Worm (Caenorhabditis elegans): ENCODE results near the gene mtch-1.

Gene mtch-1

DNA sequence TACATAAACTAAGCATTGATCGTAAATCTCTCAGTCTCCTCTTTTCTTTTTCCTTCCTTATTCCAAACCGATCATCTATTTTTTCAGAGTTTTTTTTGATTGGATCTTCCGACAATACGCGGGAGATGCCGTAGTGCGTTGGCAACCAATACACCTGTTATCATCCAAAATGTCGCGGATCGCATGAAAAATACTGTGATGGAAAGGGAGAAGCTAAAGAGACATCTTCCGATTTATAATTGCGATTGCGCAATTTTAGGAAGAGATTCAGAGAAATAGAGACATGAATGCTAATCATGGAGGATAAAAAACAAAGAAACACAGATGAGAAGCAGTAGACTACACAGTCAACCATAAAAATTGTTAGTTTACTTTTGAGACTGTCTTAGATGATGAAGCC, 32.5 kb upstream of the mtch-1 start:
- TF ChIP-seq B0310.2 (tag; optimal IDR thresholded peaks at IDR 0.05) = no peak
- no peak for TF ChIP-seq hnd-1 (tag; optimal IDR thresholded peaks at IDR 0.05)
- TF ChIP-seq flt-1 (GFP tag; IDR thresholded peaks at IDR 0.05) = no peak
- TF ChIP-seq scrt-1 (GFP tag; IDR thresholded peaks at IDR 0.05) = no peak
- TF ChIP-seq sea-1 (GFP tag; conservative IDR thresholded peaks at IDR 0.05) = no peak

DNA sequence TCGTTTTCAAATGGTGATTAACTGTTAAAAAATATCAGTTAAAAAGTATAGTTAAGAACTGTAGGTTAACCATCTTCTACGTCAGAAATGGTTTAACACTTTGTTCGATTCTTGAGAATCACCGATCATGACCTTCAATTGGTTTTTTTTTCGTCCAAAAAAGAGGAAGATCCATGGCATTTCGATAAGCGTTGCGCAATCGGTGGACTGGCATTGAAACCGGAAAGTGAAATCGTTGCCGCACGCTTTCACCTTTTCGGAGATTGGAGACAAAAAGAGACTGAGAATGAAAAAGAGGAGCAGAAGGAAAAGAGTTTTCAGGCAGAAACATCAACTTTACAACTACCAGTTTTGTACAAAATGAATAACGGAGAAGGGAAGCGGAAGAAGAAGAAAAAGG, 31.3 kb upstream of the mtch-1 start:
- no peak for TF ChIP-seq tra-4 (tag; optimal IDR thresholded peaks at IDR 0.05)
- TF ChIP-seq ama-1 (optimal IDR thresholded peaks at IDR 0.05) = no peak
- TF ChIP-seq scrt-1 (GFP tag; IDR thresholded peaks at IDR 0.05) = no peak
- no peak for TF ChIP-seq ets-7 (tag; optimal IDR thresholded peaks at IDR 0.05)
- no peak for TF ChIP-seq flt-1 (GFP tag; IDR thresholded peaks at IDR 0.05)
- TF ChIP-seq ceh-36 (tag; optimal IDR thresholded peaks at IDR 0.05) = no peak
- no peak for TF ChIP-seq aly-1 (tag; optimal IDR thresholded peaks at IDR 0.05)
- no peak for TF ChIP-seq hmbx-1 (tag; optimal IDR thresholded peaks at IDR 0.05)
- TF ChIP-seq tbx-37 (GFP tag; conservative IDR thresholded peaks at IDR 0.05) = no peak
- TF ChIP-seq B0310.2 (tag; optimal IDR thresholded peaks at IDR 0.05) = no peak
- TF ChIP-seq hnd-1 (tag; optimal IDR thresholded peaks at IDR 0.05) = no peak
- TF ChIP-seq hmg-4 (GFP tag; optimal IDR thresholded peaks at IDR 0.05) = no peak
- no peak for TF ChIP-seq pes-1 (GFP tag; IDR thresholded peaks at IDR 0.05)
- no peak for TF ChIP-seq tbx-11 (GFP tag; IDR thresholded peaks at IDR 0.05)
- no peak for TF ChIP-seq ceh-13 (GFP tag; optimal IDR thresholded peaks at IDR 0.05)
- no peak for TF ChIP-seq F13C5.2 (tag; optimal IDR thresholded peaks at IDR 0.05)
- TF ChIP-seq sea-1 (GFP tag; conservative IDR thresholded peaks at IDR 0.05) = no peak

DNA sequence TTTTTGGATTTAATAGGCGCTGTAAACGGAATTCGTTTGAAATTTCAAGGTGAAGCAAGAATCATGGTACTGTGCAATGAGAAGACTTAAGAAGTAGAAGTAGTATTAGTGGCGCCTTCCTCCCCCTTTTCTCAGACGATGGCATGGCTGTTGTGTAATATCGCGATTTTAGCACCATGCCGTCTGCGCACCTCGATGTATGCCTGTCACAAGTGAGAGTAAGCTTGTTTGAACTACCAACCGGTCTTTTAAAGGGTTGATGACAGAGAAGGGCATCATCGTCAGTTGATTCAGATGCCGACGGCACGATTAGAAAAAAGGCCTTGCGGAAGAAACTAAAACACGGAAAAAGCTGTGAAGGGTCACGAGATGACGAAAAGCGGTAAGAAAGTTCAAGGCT, 30.0 kb upstream of the mtch-1 start:
- TF ChIP-seq hmg-4 (GFP tag; optimal IDR thresholded peaks at IDR 0.05) (no peak), hmbx-1 (tag; optimal IDR thresholded peaks at IDR 0.05) (no peak), pes-1 (GFP tag; IDR thresholded peaks at IDR 0.05) (no peak), scrt-1 (GFP tag; IDR thresholded peaks at IDR 0.05) (no peak), B0310.2 (tag; optimal IDR thresholded peaks at IDR 0.05) (no peak), F13C5.2 (tag; optimal IDR thresholded peaks at IDR 0.05) (no peak), flt-1 (GFP tag; IDR thresholded peaks at IDR 0.05) (no peak), ceh-36 (tag; optimal IDR thresholded peaks at IDR 0.05) (no peak), hnd-1 (tag; optimal IDR thresholded peaks at IDR 0.05) (no peak), aly-1 (tag; optimal IDR thresholded peaks at IDR 0.05) (no peak), ets-7 (tag; optimal IDR thresholded peaks at IDR 0.05) (no peak), tra-4 (tag; optimal IDR thresholded peaks at IDR 0.05) (no peak), ama-1 (optimal IDR thresholded peaks at IDR 0.05) (no peak)

DNA sequence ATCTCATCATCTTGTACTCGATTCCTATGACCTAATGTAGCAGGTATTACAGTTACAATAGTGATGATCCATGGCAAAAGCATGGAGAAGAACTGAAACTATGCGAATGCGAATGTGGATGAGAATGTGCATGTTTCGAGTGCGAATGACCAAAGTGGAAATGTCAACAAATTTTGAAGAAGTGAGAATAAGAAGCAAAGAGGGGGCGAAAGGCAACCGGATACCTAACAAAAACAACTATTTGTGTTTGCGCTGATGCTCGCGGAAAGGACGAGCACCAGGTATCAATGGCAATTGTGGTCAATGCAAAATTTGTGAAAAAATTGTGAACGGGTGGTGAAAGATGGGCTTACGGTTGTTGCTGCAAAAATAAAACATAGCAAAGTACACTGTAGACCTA, 28.7 kb upstream of the mtch-1 start, which contains the start of gene nas-7:
TSS of gene nas-7 (minus strand) at position 101 of the 400 bp plus-strand sequence.
- TF ChIP-seq pes-1 (GFP tag; IDR thresholded peaks at IDR 0.05) = no peak
- TF ChIP-seq aly-1 (tag; optimal IDR thresholded peaks at IDR 0.05) = no peak

DNA sequence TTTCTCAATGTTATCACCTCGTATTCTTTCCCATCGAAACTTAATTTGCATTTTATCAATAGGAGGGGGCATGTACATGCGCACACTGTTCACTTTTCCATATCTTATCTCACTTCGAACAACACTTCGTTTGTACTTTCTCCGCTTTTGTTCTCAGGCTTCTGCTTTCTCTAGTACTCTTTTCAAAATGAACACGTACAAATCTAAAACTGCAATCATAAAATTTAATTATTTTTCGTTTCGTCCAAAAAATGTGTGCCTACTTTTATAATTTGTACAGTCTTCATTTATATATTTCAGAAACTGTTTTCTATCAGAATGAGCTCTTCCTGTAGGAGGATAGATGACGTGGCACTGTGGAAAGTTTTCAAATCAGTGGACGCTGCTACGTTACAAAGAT, 24.7 kb upstream of the mtch-1 start, which contains the start of gene C07D10.1:
TSS of gene C07D10.1 (plus strand) at position 301 of the 400 bp plus-strand sequence.
- TF ChIP-seq tbx-11 (GFP tag; IDR thresholded peaks at IDR 0.05) (no peak), ama-1 (optimal IDR thresholded peaks at IDR 0.05) (no peak), tbx-37 (GFP tag; conservative IDR thresholded peaks at IDR 0.05) (no peak), ceh-13 (GFP tag; optimal IDR thresholded peaks at IDR 0.05) (no peak), tra-4 (tag; optimal IDR thresholded peaks at IDR 0.05) (no peak), flt-1 (GFP tag; IDR thresholded peaks at IDR 0.05) (no peak), scrt-1 (GFP tag; IDR thresholded peaks at IDR 0.05) (no peak), sea-1 (GFP tag; conservative IDR thresholded peaks at IDR 0.05) (no peak), hmg-4 (GFP tag; optimal IDR thresholded peaks at IDR 0.05) (no peak), hnd-1 (tag; optimal IDR thresholded peaks at IDR 0.05) (no peak), aly-1 (tag; optimal IDR thresholded peaks at IDR 0.05) (no peak), pes-1 (GFP tag; IDR thresholded peaks at IDR 0.05) (no peak), ceh-36 (tag; optimal IDR thresholded peaks at IDR 0.05) (no peak), hmbx-1 (tag; optimal IDR thresholded peaks at IDR 0.05) (no peak), B0310.2 (tag; optimal IDR thresholded peaks at IDR 0.05) (no peak), ets-7 (tag; optimal IDR thresholded peaks at IDR 0.05) (no peak), F13C5.2 (tag; optimal IDR thresholded peaks at IDR 0.05) (no peak)

DNA sequence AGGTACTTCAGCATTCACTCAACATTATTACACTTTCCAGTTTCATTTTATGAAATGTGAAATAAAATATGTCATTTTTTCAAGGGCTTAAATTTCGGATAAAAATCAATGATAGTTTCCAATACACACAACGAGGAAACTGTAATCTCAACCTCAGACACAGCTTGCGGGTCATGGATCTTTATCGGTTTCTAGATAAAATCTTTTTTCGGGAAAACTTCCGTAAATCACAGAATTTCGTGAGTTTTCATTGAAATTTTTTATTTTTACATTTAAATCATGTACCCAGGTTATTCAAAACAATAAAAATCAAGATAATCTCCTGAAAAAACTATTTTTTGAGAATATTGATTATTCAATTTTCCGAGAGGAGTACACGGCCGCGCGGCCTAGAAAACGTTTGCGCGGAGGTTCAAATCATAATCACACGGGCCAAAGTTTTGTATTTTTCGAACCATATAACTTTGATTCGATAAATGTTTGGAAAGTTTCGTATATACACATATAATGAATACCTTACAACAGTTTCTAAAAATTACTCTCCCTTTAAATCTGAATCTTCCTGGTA, 23.4 kb upstream of the mtch-1 start:
- TF ChIP-seq ets-7 (tag; optimal IDR thresholded peaks at IDR 0.05) (no peak), B0310.2 (tag; optimal IDR thresholded peaks at IDR 0.05) (no peak), tbx-11 (GFP tag; IDR thresholded peaks at IDR 0.05) (no peak), sea-1 (GFP tag; conservative IDR thresholded peaks at IDR 0.05) (no peak), hmbx-1 (tag; optimal IDR thresholded peaks at IDR 0.05) (no peak), pes-1 (GFP tag; IDR thresholded peaks at IDR 0.05) (no peak), hmg-4 (GFP tag; optimal IDR thresholded peaks at IDR 0.05) (no peak), tra-4 (tag; optimal IDR thresholded peaks at IDR 0.05) (no peak), scrt-1 (GFP tag; IDR thresholded peaks at IDR 0.05) (no peak), ceh-13 (GFP tag; optimal IDR thresholded peaks at IDR 0.05) (no peak), flt-1 (GFP tag; IDR thresholded peaks at IDR 0.05) (no peak), ceh-36 (tag; optimal IDR thresholded peaks at IDR 0.05) (no peak), hnd-1 (tag; optimal IDR thresholded peaks at IDR 0.05) (no peak), aly-1 (tag; optimal IDR thresholded peaks at IDR 0.05) (no peak), F13C5.2 (tag; optimal IDR thresholded peaks at IDR 0.05) (no peak), tbx-37 (GFP tag; conservative IDR thresholded peaks at IDR 0.05) (no peak), ama-1 (optimal IDR thresholded peaks at IDR 0.05) (no peak)

DNA sequence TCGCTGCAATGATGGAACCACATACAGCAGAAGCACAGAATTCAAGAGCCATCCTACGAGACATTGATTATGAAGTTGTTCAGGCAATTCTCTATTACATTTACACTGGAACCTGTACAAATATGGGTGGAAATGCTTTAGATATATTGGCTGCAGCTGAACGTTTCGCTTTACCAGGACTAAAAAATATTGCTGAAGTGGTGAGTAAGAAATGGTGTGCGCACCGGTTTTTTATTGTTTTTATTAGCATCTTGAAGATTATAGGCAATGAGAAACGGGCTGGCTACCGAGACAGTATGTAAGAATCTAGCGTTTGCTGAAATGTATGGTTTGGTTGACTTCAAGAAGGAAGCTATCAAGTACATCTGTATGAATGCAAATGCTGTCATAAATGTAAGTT, 22.1 kb upstream of the mtch-1 start:
- TF ChIP-seq flt-1 (GFP tag; IDR thresholded peaks at IDR 0.05) (no peak), B0310.2 (tag; optimal IDR thresholded peaks at IDR 0.05) (no peak), hmbx-1 (tag; optimal IDR thresholded peaks at IDR 0.05) (no peak), scrt-1 (GFP tag; IDR thresholded peaks at IDR 0.05) (no peak), hmg-4 (GFP tag; optimal IDR thresholded peaks at IDR 0.05) (no peak), tbx-37 (GFP tag; conservative IDR thresholded peaks at IDR 0.05) (no peak), tbx-11 (GFP tag; IDR thresholded peaks at IDR 0.05) (no peak)

DNA sequence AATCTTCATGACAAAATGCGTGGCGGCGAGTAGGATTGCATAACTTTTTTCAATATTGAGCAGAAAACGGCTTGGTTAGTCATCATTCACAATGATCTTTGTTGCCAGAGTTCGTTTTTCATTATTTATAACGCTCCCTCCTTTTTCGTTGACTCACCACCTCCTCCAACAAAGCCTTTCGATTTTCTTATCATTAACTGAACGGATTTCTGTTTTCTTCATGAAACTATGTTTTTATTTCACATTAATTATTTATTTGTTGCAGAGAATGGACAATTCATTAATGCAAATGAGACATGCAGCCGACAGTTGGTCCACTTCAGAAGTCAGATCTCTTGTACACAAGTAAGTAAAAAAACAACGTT, 20.7 kb upstream of the mtch-1 start, which contains the start of gene bath-44:
TSS of gene bath-44 (plus strand) at position 266 of the 365 bp plus-strand sequence.
- TF ChIP-seq tbx-11 (GFP tag; IDR thresholded peaks at IDR 0.05) = no peak
- TF ChIP-seq tbx-37 (GFP tag; conservative IDR thresholded peaks at IDR 0.05) = no peak
- TF ChIP-seq ama-1 (optimal IDR thresholded peaks at IDR 0.05) = no peak
- no peak for TF ChIP-seq ets-7 (tag; optimal IDR thresholded peaks at IDR 0.05)
- TF ChIP-seq ceh-13 (GFP tag; optimal IDR thresholded peaks at IDR 0.05) = no peak
- TF ChIP-seq pes-1 (GFP tag; IDR thresholded peaks at IDR 0.05) = no peak
- TF ChIP-seq ceh-36 (tag; optimal IDR thresholded peaks at IDR 0.05) = no peak
- TF ChIP-seq tra-4 (tag; optimal IDR thresholded peaks at IDR 0.05) = no peak

Data from whole organism, early embryonic.